Worm (Caenorhabditis elegans) whole organism, young adult: ENCODE results near the gene B0334.20.

Source experiments
- K11D2.4 ChIP-seq: fragments of 200-800 bp; sonication (Bioruptor generic); IDR thresholded peaks from 2 replicates; pipeline ENCODE4 v1.3.6; 2022; ENCODE audit warnings: missing genetic modification reagents, missing genetic modification characterization, missing compliant biosample characterization
- Y53F4B.3 ChIP-seq: fragments of 200-800 bp; sonication (Bioruptor generic); IDR thresholded peaks from 2 replicates; pipeline ENCODE4 v1.3.6; 2022; ENCODE audit warnings: missing genetic modification reagents, missing genetic modification characterization, missing compliant biosample characterization
- Y79H2A.3 ChIP-seq: fragments of 200-800 bp; sonication (Bioruptor generic); conservative IDR thresholded peaks from 2 replicates; pipeline ENCODE4 v1.3.6; 2022; ENCODE audit warnings: missing genetic modification reagents, missing genetic modification characterization, missing compliant biosample characterization
- ama-1 ChIP-seq, 3 experiments: fragments of 150-350 bp in 1 of 3; sonication (generic microtip) in 2 of 3; optimal IDR thresholded peaks; 2 replicates each; lab custom pipeline; 2014 to 2018; ENCODE audit warnings: missing biosample characterization in 2 of 3, missing genetic modification characterization in 2 of 3, missing genetic modification reagents in 2 of 3
- attf-6 ChIP-seq: fragments of 200-800 bp; sonication (Bioruptor generic); IDR thresholded peaks from 2 replicates; pipeline ENCODE4 v1.3.6; 2022; ENCODE audit warnings: missing genetic modification reagents, missing genetic modification characterization, missing compliant biosample characterization
- cebp-1 ChIP-seq, 2 experiments: fragments of 200-800 bp in 1 of 2; sonication (Bioruptor generic) in 1 of 2; sonication (generic microtip) in 1 of 2; IDR thresholded peaks in 1 of 2; optimal IDR thresholded peaks in 1 of 2; 2 replicates each; pipeline versions ENCODE4 v1.3.6 to Lab custom; 2017 to 2022; ENCODE audit warnings: missing compliant biosample characterization in 2 of 2, missing genetic modification characterization in 2 of 2, mild to moderate bottlenecking in 1 of 2, missing genetic modification reagents in 1 of 2, moderate library complexity in 1 of 2
- chd-7 ChIP-seq: sonication (generic microtip); optimal IDR thresholded peaks from 2 replicates; lab custom pipeline; 2016; ENCODE audit warnings: mild to moderate bottlenecking, missing genetic modification characterization, moderate library complexity, missing compliant biosample characterization
- fkh-3 ChIP-seq: sonication (generic microtip); optimal IDR thresholded peaks from 2 replicates; lab custom pipeline; 2016; ENCODE audit warnings: mild to moderate bottlenecking, missing genetic modification characterization, missing compliant biosample characterization
- let-607 ChIP-seq, 2 experiments: fragments of 200-800 bp in 1 of 2; sonication (Bioruptor generic) in 1 of 2; sonication (generic microtip) in 1 of 2; optimal IDR thresholded peaks; 2 replicates each; lab custom pipeline; 2016 to 2018; ENCODE audit warnings: mild to moderate bottlenecking in 2 of 2, missing compliant biosample characterization in 2 of 2, missing genetic modification characterization in 2 of 2, moderate library complexity in 2 of 2, missing genotype in 1 of 2
- lin-26 ChIP-seq: fragments of 200-800 bp; sonication (Bioruptor generic); IDR thresholded peaks from 2 replicates; pipeline ENCODE4 v1.3.6; 2022; ENCODE audit warnings: missing genetic modification reagents, missing genetic modification characterization, missing compliant biosample characterization
- mel-28 ChIP-seq: sonication (generic microtip); optimal IDR thresholded peaks from 2 replicates; lab custom pipeline; 2016; ENCODE audit warnings: borderline replicate concordance, mild to moderate bottlenecking, missing genetic modification characterization, missing compliant biosample characterization
- snpc-4 ChIP-seq, 5 experiments: fragments of 150-350 bp in 1 of 5; sonication (generic microtip) in 4 of 5; optimal IDR thresholded peaks; 2 replicates each; lab custom pipeline; 2014 to 2018; ENCODE audit warnings: missing genetic modification characterization in 5 of 5, missing biosample characterization in 3 of 5, antibody characterized with exemption in 2 of 5, mild to moderate bottlenecking in 2 of 5, missing compliant biosample characterization in 2 of 5, missing genotype in 2 of 5, moderate library complexity in 2 of 5, missing genetic modification reagents in 1 of 5
- unc-62 ChIP-seq: fragments of 150-350 bp; optimal IDR thresholded peaks from 2 replicates; lab custom pipeline; 2014; ENCODE audit warnings: missing biosample characterization, missing genetic modification reagents, missing genetic modification characterization
- ztf-22 ChIP-seq: fragments of 200-800 bp; sonication (Bioruptor generic); optimal IDR thresholded peaks from 2 replicates; lab custom pipeline; 2018; ENCODE audit warnings: mild to moderate bottlenecking, missing genetic modification characterization, moderate library complexity, missing compliant biosample characterization

DNA sequence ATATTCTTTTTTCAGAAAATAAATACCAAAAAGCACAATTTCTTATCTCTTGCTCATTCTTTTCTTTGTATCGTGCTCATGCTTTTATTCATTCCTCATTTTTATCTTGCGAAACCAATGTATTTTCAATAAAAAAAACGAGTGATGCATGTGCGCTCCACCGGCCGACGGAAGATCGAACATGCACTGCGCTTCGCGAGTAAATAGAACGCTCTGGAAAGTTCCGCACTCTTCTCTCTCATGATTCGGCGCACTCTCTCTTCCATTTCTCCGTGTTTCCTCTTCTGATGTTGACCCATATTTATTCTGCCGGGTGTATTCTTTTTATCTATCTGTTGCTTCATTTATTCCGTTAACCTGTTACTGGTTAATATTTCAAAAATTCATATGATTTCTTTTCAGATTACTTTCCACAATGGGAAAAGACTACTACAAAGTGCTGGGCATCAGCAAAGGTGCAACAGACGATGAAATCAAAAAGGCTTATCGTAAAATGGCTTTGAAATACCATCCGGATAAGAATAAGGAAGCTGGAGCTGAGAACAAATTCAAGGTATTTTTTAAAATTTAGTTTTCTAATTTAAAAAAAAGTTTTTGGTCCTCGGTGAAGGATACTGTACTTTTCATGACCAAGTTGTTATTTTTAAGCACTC lies 45.2 kb upstream of the B0334.20 start, which contains the start of gene dnj-13:
- peak; percentile 72 to 86 for TF ChIP-seq let-607 (tag; optimal IDR thresholded peaks at IDR 0.05; lab: Kevin White, UChicago)
- peak; percentile 70 for TF ChIP-seq ama-1 (optimal IDR thresholded peaks at IDR 0.05; lab: Kevin White, UChicago)
- peak in 1 of 2 experiments; percentile 28 for TF ChIP-seq ama-1 (GFP tag; optimal IDR thresholded peaks at IDR 0.05; lab: Kevin White, UChicago)
- TF ChIP-seq K11D2.4, result peak; percentile 96
- no peak for TF ChIP-seq unc-62 (GFP tag; lab: Kevin White, UChicago)
- TF ChIP-seq Y53F4B.3 (GFP tag; lab: Robert Waterston, UW), result peak; percentile 36; the same call in 1 of the 2 replicates
- TF ChIP-seq ztf-22, result peak; percentile 88
- TF ChIP-seq mel-28 (tag; lab: Kevin White, UChicago), result peak; percentile 60
- peak; percentile 98 for TF ChIP-seq chd-7 (tag; lab: Kevin White, UChicago)
- peak; percentile 94 for TF ChIP-seq cebp-1 (GFP tag; IDR thresholded peaks at IDR 0.05; lab: Robert Waterston, UW)
- TF ChIP-seq cebp-1 (tag; optimal IDR thresholded peaks at IDR 0.05; lab: Kevin White, UChicago), result peak; percentile 97
- TF ChIP-seq fkh-3 (tag; lab: Kevin White, UChicago), result peak; percentile 76
- peak; percentile 24 for TF ChIP-seq snpc-4 (GFP tag; optimal IDR thresholded peaks at IDR 0.05; lab: Kevin White, UChicago)
- peak in 3 of 4 experiments; percentile 53 to 82 (median 74) for TF ChIP-seq snpc-4 (tag; optimal IDR thresholded peaks at IDR 0.05; lab: Kevin White, UChicago)
- TF ChIP-seq lin-26 (GFP tag; lab: Robert Waterston, UW), result peak; percentile 75
- TF ChIP-seq Y79H2A.3 (GFP tag; lab: Robert Waterston, UW), result peak; percentile 85
- peak; percentile 84 for TF ChIP-seq attf-6 (GFP tag; lab: Robert Waterston, UW)
